Worm (Caenorhabditis elegans) whole organism, L4 larva: ENCODE measurements around the gene ifas-1.

Experiments
- F44E2.7 ChIP-seq: fragments of 200-800 bp; sonication (Bioruptor generic); IDR thresholded peaks from 2 replicates; pipeline ENCODE4 v2.1.2; 2022; ENCODE audit warnings: missing genetic modification characterization, missing compliant biosample characterization
- aly-2 ChIP-seq: sonication (generic microtip); optimal IDR thresholded peaks from 2 replicates; lab custom pipeline; 2018; ENCODE audit warnings: missing biosample characterization, missing genetic modification characterization
- ceh-28 ChIP-seq: fragments of 150-350 bp; optimal IDR thresholded peaks from 2 replicates; lab custom pipeline; 2014; ENCODE audit warnings: missing biosample characterization, missing genetic modification reagents, missing genetic modification characterization
- cey-2 ChIP-seq: sonication (generic microtip); optimal IDR thresholded peaks from 3 replicates; lab custom pipeline; 2017; ENCODE audit warnings: missing genetic modification characterization, mild to moderate bottlenecking, missing compliant biosample characterization, antibody characterized with exemption, borderline replicate concordance; ENCODE audit not compliant: insufficient read depth
- dve-1 ChIP-seq: sonication (generic microtip); optimal IDR thresholded peaks from 2 replicates; lab custom pipeline; 2017; ENCODE audit warnings: antibody characterized with exemption, mild to moderate bottlenecking, missing genetic modification characterization, missing compliant biosample characterization; ENCODE audit not compliant: insufficient read depth
- egl-27 ChIP-seq: sonication (generic microtip); optimal IDR thresholded peaks from 3 replicates; lab custom pipeline; 2017; ENCODE audit warnings: missing biosample characterization, missing genetic modification reagents, missing genetic modification characterization
- jun-1 ChIP-seq: fragments of 150-350 bp; optimal IDR thresholded peaks from 2 replicates; lab custom pipeline; 2014; ENCODE audit warnings: missing biosample characterization, missing genetic modification reagents, missing genetic modification characterization
- lim-7 ChIP-seq: fragments of 200-800 bp; sonication (Bioruptor generic); IDR thresholded peaks from 2 replicates; pipeline ENCODE4 v1.3.6; 2022; ENCODE audit warnings: missing genetic modification characterization, missing compliant biosample characterization
- mxl-2 ChIP-seq: fragments of 200-800 bp; sonication (Bioruptor generic); conservative IDR thresholded peaks from 2 replicates; pipeline ENCODE4 v1.3.6; 2022; ENCODE audit warnings: missing genetic modification reagents, missing genetic modification characterization, missing compliant biosample characterization
- mxl-3 ChIP-seq: fragments of 200-800 bp; sonication (Bioruptor generic); optimal IDR thresholded peaks from 2 replicates; lab custom pipeline; 2018; ENCODE audit warnings: mild to moderate bottlenecking, missing genetic modification characterization, missing compliant biosample characterization
- nhr-111 ChIP-seq: fragments of 200-800 bp; sonication (Bioruptor generic); optimal IDR thresholded peaks from 2 replicates; lab custom pipeline; 2018; ENCODE audit warnings: mild to moderate bottlenecking, missing genetic modification characterization, missing compliant biosample characterization
- nhr-28 ChIP-seq: fragments of 150-350 bp; optimal IDR thresholded peaks from 2 replicates; lab custom pipeline; 2014; ENCODE audit warnings: missing biosample characterization, missing genetic modification characterization
- rbr-2 ChIP-seq: sonication (generic microtip); optimal IDR thresholded peaks from 2 replicates; lab custom pipeline; 2016; ENCODE audit warnings: missing genotype, missing genetic modification characterization, missing compliant biosample characterization
- saeg-2 ChIP-seq: fragments of 200-800 bp; sonication (Bioruptor generic); IDR thresholded peaks from 2 replicates; pipeline ENCODE4 v1.3.6; 2022; ENCODE audit warnings: missing genetic modification reagents, missing genetic modification characterization, missing compliant biosample characterization
- snpc-1.2 ChIP-seq: fragments of 200-800 bp; sonication (Bioruptor generic); IDR thresholded peaks from 2 replicates; pipeline ENCODE4 v1.3.6; 2022; ENCODE audit warnings: missing genetic modification reagents, missing genetic modification characterization, missing compliant biosample characterization
- zag-1 ChIP-seq: fragments of 150-350 bp; optimal IDR thresholded peaks from 2 replicates; lab custom pipeline; 2014; ENCODE audit warnings: missing biosample characterization, missing genetic modification characterization

Gene ifas-1

ce11 chrII:3641197-3641596, 47.3 kb downstream of the ifas-1 start, which contains the start of gene M151.1:
Gene M151.1 (plus strand): TSS chrII:3641497.
- no peak for TF ChIP-seq nhr-28
- TF ChIP-seq mxl-3 (GFP tag; lab: Kevin White, UChicago): no peak

- TF ChIP-seq zag-1 (tag; lab: Kevin White, UChicago) (no peak), ceh-28 (tag; lab: Kevin White, UChicago) (no peak), mxl-2 (GFP tag; lab: Robert Waterston, UW) (no peak), rbr-2 (tag; lab: Kevin White, UChicago) (no peak), saeg-2 (GFP tag; lab: Robert Waterston, UW) (no peak), cey-2 (tag; lab: Kevin White, UChicago) (no peak), snpc-1.2 (no peak), jun-1 (no peak), aly-2 (no peak), egl-27 (tag; lab: Kevin White, UChicago) (no peak)
These were observed 48.3 kb downstream of the ifas-1 start, which contains the start of gene M151.10 for ce11 chrII:3640197-3640596. Gene M151.10 (minus strand): TSS chrII:3640297.

- TF ChIP-seq lim-7 (GFP tag; lab: Robert Waterston, UW) (no peak), dve-1 (no peak), nhr-111 (GFP tag; lab: Kevin White, UChicago) (no peak), snpc-1.2 (no peak), F44E2.7 (GFP tag; lab: Robert Waterston, UW) (no peak)
These were observed 49.3 kb downstream of the ifas-1 start, which contains the start of gene fbxb-31 for ce11 chrII:3639238-3639637. Gene fbxb-31 (minus strand): TSS chrII:3639338.
